Worm (Caenorhabditis elegans): ENCODE data around the gene F28F5.6.

DNA sequence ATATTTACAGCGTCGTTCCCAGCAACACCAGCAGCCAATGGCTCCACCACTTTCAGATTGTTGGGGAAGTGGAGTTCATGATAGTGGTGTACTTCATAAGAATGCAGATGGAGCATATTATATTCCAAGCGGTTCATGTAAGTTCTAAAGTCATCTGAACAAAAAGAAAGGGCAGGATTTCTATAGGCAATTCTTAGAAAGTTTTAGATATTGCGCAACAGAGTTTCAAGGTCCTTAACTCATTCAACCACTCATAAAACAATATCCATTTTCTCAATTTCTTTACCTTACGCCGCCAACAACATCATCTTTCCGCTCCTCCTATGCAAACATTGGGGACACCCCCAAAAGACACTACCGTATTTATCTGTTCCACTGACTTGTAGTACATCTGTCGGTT is 12.1 kb upstream of the F28F5.6 start:
- TF ChIP-seq ztf-11 (tag; optimal IDR thresholded peaks at IDR 0.05) (no peak), tbx-8 (GFP tag; optimal IDR thresholded peaks at IDR 0.05) (no peak), lin-13 (tag; optimal IDR thresholded peaks at IDR 0.05) (no peak), elt-3 (tag; optimal IDR thresholded peaks at IDR 0.05) (no peak), ceh-83 (GFP tag; optimal IDR thresholded peaks at IDR 0.05) (no peak), sptf-1 (tag; optimal IDR thresholded peaks at IDR 0.05) (no peak), snpc-4 (tag; optimal IDR thresholded peaks at IDR 0.05) (no peak)
